Worm (Caenorhabditis elegans) whole organism, young adult: ENCODE results near the gene npr-24.

Source experiments
- D2030.7 ChIP-seq: fragments of 200-800 bp; sonication (Bioruptor generic); IDR thresholded peaks from 2 replicates; pipeline ENCODE4 v1.3.6; 2022; ENCODE audit warnings: missing genetic modification reagents, missing genetic modification characterization, missing compliant biosample characterization
- F10E7.11 ChIP-seq: sonication (generic microtip); optimal IDR thresholded peaks from 2 replicates; lab custom pipeline; 2017; ENCODE audit warnings: mild to moderate bottlenecking, missing genetic modification characterization, moderate library complexity, missing compliant biosample characterization
- F22D6.2 ChIP-seq: sonication (generic microtip); optimal IDR thresholded peaks from 2 replicates; lab custom pipeline; 2016; ENCODE audit warnings: mild to moderate bottlenecking, missing genetic modification characterization, missing compliant biosample characterization
- F23B12.7 ChIP-seq: sonication (generic microtip); optimal IDR thresholded peaks from 2 replicates; lab custom pipeline; 2017; ENCODE audit warnings: missing genetic modification characterization, mild to moderate bottlenecking, missing compliant biosample characterization, antibody characterized with exemption, moderate library complexity; ENCODE audit not compliant: insufficient read depth
- F33H1.4 ChIP-seq: fragments of 200-800 bp; sonication (Bioruptor generic); IDR thresholded peaks from 2 replicates; pipeline ENCODE4 v1.3.6; 2022; ENCODE audit warnings: missing genetic modification reagents, missing genetic modification characterization, missing compliant biosample characterization
- F37B4.10 ChIP-seq: fragments of 200-800 bp; sonication (Bioruptor generic); IDR thresholded peaks from 2 replicates; pipeline ENCODE4 v1.3.6; 2022; ENCODE audit warnings: missing genetic modification characterization, missing compliant biosample characterization
- F55B11.4 ChIP-seq: sonication (generic microtip); optimal IDR thresholded peaks from 2 replicates; lab custom pipeline; 2016; ENCODE audit warnings: missing compliant biosample characterization, missing genetic modification characterization, borderline replicate concordance; ENCODE audit not compliant: insufficient read depth
- ZK185.1 ChIP-seq: sonication (generic microtip); optimal IDR thresholded peaks from 2 replicates; lab custom pipeline; 2016; ENCODE audit warnings: mild to moderate bottlenecking, missing genetic modification characterization, missing compliant biosample characterization; ENCODE audit not compliant: poor library complexity, severe bottlenecking
- aptf-2 ChIP-seq: fragments of 200-800 bp; sonication (Bioruptor generic); conservative IDR thresholded peaks from 2 replicates; pipeline ENCODE4 v1.3.6; 2022; ENCODE audit warnings: missing genetic modification reagents, missing genetic modification characterization, missing compliant biosample characterization
- cebp-1 ChIP-seq, 2 experiments: fragments of 200-800 bp in 1 of 2; sonication (Bioruptor generic) in 1 of 2; sonication (generic microtip) in 1 of 2; IDR thresholded peaks in 1 of 2; optimal IDR thresholded peaks in 1 of 2; 2 replicates each; pipeline versions ENCODE4 v1.3.6 to Lab custom; 2017 to 2022; ENCODE audit warnings: missing compliant biosample characterization in 2 of 2, missing genetic modification characterization in 2 of 2, mild to moderate bottlenecking in 1 of 2, missing genetic modification reagents in 1 of 2, moderate library complexity in 1 of 2
- die-1 ChIP-seq: sonication (generic microtip); optimal IDR thresholded peaks from 2 replicates; lab custom pipeline; 2016; ENCODE audit warnings: missing genotype, mild to moderate bottlenecking, missing genetic modification characterization, missing compliant biosample characterization
- dpff-1 ChIP-seq: sonication (generic microtip); optimal IDR thresholded peaks from 2 replicates; lab custom pipeline; 2017; ENCODE audit warnings: mild to moderate bottlenecking, missing genetic modification characterization, missing compliant biosample characterization
- egl-18 ChIP-seq: fragments of 200-800 bp; sonication (Bioruptor generic); IDR thresholded peaks from 2 replicates; pipeline ENCODE4 v1.3.6; 2022; ENCODE audit warnings: missing genetic modification reagents, missing genetic modification characterization, missing compliant biosample characterization
- ets-4 ChIP-seq: fragments of 200-800 bp; sonication (Bioruptor generic); optimal IDR thresholded peaks from 2 replicates; lab custom pipeline; 2018; ENCODE audit warnings: mild to moderate bottlenecking, missing genetic modification characterization, missing compliant biosample characterization
- him-1 ChIP-seq: sonication (generic microtip); optimal IDR thresholded peaks from 2 replicates; lab custom pipeline; 2016; ENCODE audit warnings: missing genotype, missing genetic modification reagents, missing genetic modification characterization, missing compliant biosample characterization
- lag-1 ChIP-seq: fragments of 200-800 bp; sonication (Bioruptor generic); IDR thresholded peaks from 2 replicates; pipeline ENCODE4 v1.3.6; 2022; ENCODE audit warnings: missing genetic modification reagents, missing genetic modification characterization, missing compliant biosample characterization
- lin-35 ChIP-seq, 3 experiments: fragments of 150-350 bp in 2 of 3; sonication (generic microtip) in 1 of 3; optimal IDR thresholded peaks; 2 replicates each; lab custom pipeline; 2014 to 2018; ENCODE audit warnings: missing biosample characterization in 3 of 3, missing genetic modification characterization in 3 of 3, missing genetic modification reagents in 3 of 3
- lin-40 ChIP-seq: sonication (generic microtip); optimal IDR thresholded peaks from 2 replicates; lab custom pipeline; 2016; ENCODE audit warnings: missing genetic modification characterization, mild to moderate bottlenecking, missing compliant biosample characterization, missing genotype, missing genetic modification reagents
- lsy-27 ChIP-seq: sonication (generic microtip); optimal IDR thresholded peaks from 2 replicates; lab custom pipeline; 2017; ENCODE audit warnings: missing genetic modification characterization, mild to moderate bottlenecking, missing compliant biosample characterization, antibody characterized with exemption, missing genotype, borderline replicate concordance; ENCODE audit not compliant: insufficient read depth
- madf-8 ChIP-seq: fragments of 200-800 bp; sonication (Bioruptor generic); conservative IDR thresholded peaks from 2 replicates; pipeline ENCODE4 v1.3.6; 2022; ENCODE audit warnings: missing genetic modification reagents, missing genetic modification characterization, missing compliant biosample characterization
- mes-4 ChIP-seq: sonication (generic microtip); optimal IDR thresholded peaks from 2 replicates; lab custom pipeline; 2016; ENCODE audit warnings: missing genotype, missing genetic modification characterization, missing compliant biosample characterization
- mxl-1 ChIP-seq: sonication (generic microtip); optimal IDR thresholded peaks from 2 replicates; lab custom pipeline; 2016; ENCODE audit warnings: missing genetic modification characterization, missing compliant biosample characterization
- nhr-120 ChIP-seq: fragments of 200-800 bp; sonication (Bioruptor generic); IDR thresholded peaks from 2 replicates; pipeline ENCODE4 v1.3.6; 2022; ENCODE audit warnings: missing genetic modification characterization, missing compliant biosample characterization
- nhr-90 ChIP-seq: sonication (generic microtip); optimal IDR thresholded peaks from 2 replicates; lab custom pipeline; 2016; ENCODE audit warnings: missing genotype, mild to moderate bottlenecking, missing genetic modification characterization, missing compliant biosample characterization
- rec-8 ChIP-seq, 2 experiments: sonication (generic microtip); optimal IDR thresholded peaks; 2 replicates each; lab custom pipeline; 2016; ENCODE audit warnings: mild to moderate bottlenecking in 2 of 2, missing genetic modification characterization in 2 of 2, missing genetic modification reagents in 2 of 2, missing genotype in 2 of 2, missing biosample characterization in 1 of 2, missing compliant biosample characterization in 1 of 2, moderate library complexity in 1 of 2
- rpc-1 ChIP-seq, 2 experiments: fragments of 150-350 bp in 1 of 2; sonication (generic microtip) in 1 of 2; optimal IDR thresholded peaks; 2 replicates each; lab custom pipeline; 2014 to 2018; ENCODE audit warnings: missing biosample characterization in 1 of 2, missing genetic modification characterization in 1 of 2, missing genetic modification reagents in 1 of 2, missing genotype in 1 of 2
- snpc-4 ChIP-seq, 5 experiments: fragments of 150-350 bp in 1 of 5; sonication (generic microtip) in 4 of 5; optimal IDR thresholded peaks; 2 replicates each; lab custom pipeline; 2014 to 2018; ENCODE audit warnings: missing genetic modification characterization in 5 of 5, missing biosample characterization in 3 of 5, antibody characterized with exemption in 2 of 5, mild to moderate bottlenecking in 2 of 5, missing compliant biosample characterization in 2 of 5, missing genotype in 2 of 5, moderate library complexity in 2 of 5, missing genetic modification reagents in 1 of 5
- somi-1 ChIP-seq: fragments of 200-800 bp; sonication (Bioruptor generic); optimal IDR thresholded peaks from 2 replicates; lab custom pipeline; 2018; ENCODE audit warnings: mild to moderate bottlenecking, missing genetic modification characterization, missing compliant biosample characterization
- sptf-2 ChIP-seq: fragments of 200-800 bp; sonication (Bioruptor generic); optimal IDR thresholded peaks from 2 replicates; lab custom pipeline; 2018; ENCODE audit warnings: mild to moderate bottlenecking, missing genetic modification characterization, missing compliant biosample characterization
- tbp1 ChIP-seq: fragments of 200-800 bp; sonication (Bioruptor generic); optimal IDR thresholded peaks from 2 replicates; lab custom pipeline; 2018; ENCODE audit warnings: mild to moderate bottlenecking, missing genetic modification characterization, missing compliant biosample characterization
- unc-130 ChIP-seq: sonication (generic microtip); optimal IDR thresholded peaks from 2 replicates; lab custom pipeline; 2016; ENCODE audit warnings: missing genetic modification reagents, missing genetic modification characterization, missing compliant biosample characterization
- ztf-25 ChIP-seq: fragments of 200-800 bp; sonication (Bioruptor generic); IDR thresholded peaks from 2 replicates; pipeline ENCODE4 v1.3.6; 2022; ENCODE audit warnings: missing genetic modification reagents, missing genetic modification characterization, missing compliant biosample characterization

npr-24 gene

DNA sequence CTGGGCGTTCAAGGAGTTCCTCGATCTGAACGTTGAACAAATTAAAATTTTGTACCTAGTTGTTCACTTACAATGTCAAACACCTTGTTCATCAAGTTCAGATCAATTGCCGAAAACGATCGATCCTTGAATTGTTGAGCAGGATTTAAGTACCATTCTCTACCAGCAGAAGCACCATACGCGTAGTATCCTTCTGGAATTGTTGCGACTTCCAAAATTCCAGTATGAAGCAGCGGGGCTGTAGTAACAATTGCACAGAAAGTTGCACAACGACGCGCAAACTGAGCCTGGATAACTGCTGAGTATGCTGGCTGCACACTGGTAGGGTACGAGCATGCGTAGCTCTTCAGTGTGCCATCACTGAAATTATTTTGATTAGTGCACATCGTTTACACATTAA, 18.2 kb downstream of the npr-24 start:
- no peak for TF ChIP-seq mxl-1 (tag; lab: Kevin White, UChicago)
- no peak for TF ChIP-seq snpc-4 (GFP tag; optimal IDR thresholded peaks at IDR 0.05; lab: Kevin White, UChicago)
- TF ChIP-seq snpc-4 (tag; optimal IDR thresholded peaks at IDR 0.05; lab: Kevin White, UChicago), result no peak
- no peak for TF ChIP-seq F22D6.2 (tag; lab: Kevin White, UChicago)
- TF ChIP-seq lsy-27 (tag; lab: Kevin White, UChicago), result no peak
- TF ChIP-seq egl-18, result no peak
- no peak for TF ChIP-seq madf-8 (GFP tag; lab: Robert Waterston, UW)
- TF ChIP-seq F10E7.11, result no peak
- TF ChIP-seq mes-4, result no peak
- no peak for TF ChIP-seq unc-130 (GFP tag; lab: Kevin White, UChicago)
- TF ChIP-seq die-1 (tag; lab: Kevin White, UChicago), result no peak
- TF ChIP-seq D2030.7, result no peak
- TF ChIP-seq ZK185.1 (tag; lab: Kevin White, UChicago), result no peak
- no peak for TF ChIP-seq dpff-1 (tag; lab: Kevin White, UChicago)
- no peak for TF ChIP-seq ets-4 (GFP tag; lab: Kevin White, UChicago)
- no peak for TF ChIP-seq F23B12.7 (tag; lab: Kevin White, UChicago)
- TF ChIP-seq F33H1.4 (GFP tag; lab: Robert Waterston, UW), result no peak
- TF ChIP-seq rec-8 (tag; optimal IDR thresholded peaks at IDR 0.05; lab: Kevin White, UChicago), result no peak

DNA sequence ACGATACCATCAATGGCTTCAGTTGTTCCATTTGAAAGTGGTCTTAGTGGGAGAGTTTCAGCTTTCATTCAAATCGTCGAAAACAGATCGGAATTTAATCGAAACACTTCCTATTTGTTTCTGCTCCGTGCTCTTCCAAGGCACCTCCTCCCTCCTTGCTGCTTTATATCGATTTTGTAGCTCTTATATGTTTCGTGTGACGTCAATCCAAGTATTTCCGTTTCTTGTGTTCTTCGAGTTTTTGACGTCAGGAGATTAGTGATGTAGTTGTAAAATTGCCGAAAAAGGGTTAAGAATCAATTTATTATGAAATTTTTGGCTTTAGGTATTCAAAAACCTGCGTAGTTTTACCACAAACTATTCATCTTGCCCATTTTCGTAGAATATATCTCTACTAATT, 20.0 kb downstream of the npr-24 start, which contains the start of gene ZK54.3:
ZK54.3 (minus strand) TSS at position 391 of the 400 bp plus-strand sequence.
- no peak for TF ChIP-seq cebp-1 (GFP tag; IDR thresholded peaks at IDR 0.05; lab: Robert Waterston, UW)
- TF ChIP-seq cebp-1 (tag; optimal IDR thresholded peaks at IDR 0.05; lab: Kevin White, UChicago), result peak; percentile 38
- TF ChIP-seq somi-1, result no peak
- TF ChIP-seq nhr-120 (GFP tag; lab: Robert Waterston, UW), result no peak
- peak; percentile 32 for TF ChIP-seq lin-40
- TF ChIP-seq ztf-25 (GFP tag; lab: Robert Waterston, UW), result no peak

DNA sequence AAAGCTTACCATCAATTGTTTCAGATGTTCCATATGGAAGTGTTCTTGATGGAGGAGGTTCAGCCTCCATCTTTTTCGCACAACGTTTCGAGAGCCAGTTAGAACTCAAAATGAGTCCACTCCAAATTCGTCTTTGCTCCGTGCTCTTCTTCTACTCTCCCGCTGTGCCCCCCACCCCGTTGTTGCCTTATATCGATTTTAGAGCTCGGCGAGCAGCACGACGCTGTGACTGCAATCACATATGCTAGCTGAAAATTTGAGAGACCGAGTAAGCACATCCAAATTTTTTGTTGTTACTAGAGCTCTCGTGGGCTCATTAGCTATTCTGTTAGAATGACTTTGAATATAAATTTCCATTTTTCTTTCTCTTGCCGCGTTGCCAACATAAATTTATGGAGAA, 21.8 kb downstream of the npr-24 start, which contains the start of gene slc-17.1:
slc-17.1 (minus strand) TSS at position 101 of the 400 bp plus-strand sequence.
- TF ChIP-seq rpc-1 (optimal IDR thresholded peaks at IDR 0.05; lab: Kevin White, UChicago) (no peak), rpc-1 (tag; optimal IDR thresholded peaks at IDR 0.05; lab: Kevin White, UChicago) (no peak), lag-1 (GFP tag; lab: Robert Waterston, UW) (0 out of 2 replicates have a peak, but pooled peaks have one; percentile 28), die-1 (tag; lab: Kevin White, UChicago) (no peak)
- TF ChIP-seq, all 124 proteins: peak for 1

DNA sequence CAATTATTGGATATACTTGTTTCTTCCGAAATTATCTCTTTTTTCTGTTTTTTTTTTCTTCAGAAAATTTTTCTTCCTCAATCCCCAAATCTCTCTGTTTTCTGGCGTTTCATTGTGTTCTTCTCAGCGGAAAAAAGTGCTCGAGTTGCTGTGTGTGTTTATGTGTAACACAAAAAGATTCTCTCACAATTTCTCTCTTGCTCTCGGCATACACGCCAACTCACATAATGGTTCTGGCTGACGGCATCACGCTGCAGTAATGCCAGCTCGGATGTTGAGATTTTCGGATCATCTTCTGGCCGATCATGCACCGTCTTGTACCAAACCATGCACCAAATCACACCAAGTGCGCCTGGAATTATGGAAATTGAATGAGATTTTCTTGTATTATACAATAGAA, 24.7 kb downstream of the npr-24 start:
- TF ChIP-seq lin-35 (GFP tag; optimal IDR thresholded peaks at IDR 0.05; lab: Kevin White, UChicago), result no peak
- no peak for TF ChIP-seq F37B4.10
- no peak for TF ChIP-seq cebp-1 (GFP tag; IDR thresholded peaks at IDR 0.05; lab: Robert Waterston, UW)
- no peak for TF ChIP-seq cebp-1 (tag; optimal IDR thresholded peaks at IDR 0.05; lab: Kevin White, UChicago)
- no peak for TF ChIP-seq dpff-1 (tag; lab: Kevin White, UChicago)
- no peak for TF ChIP-seq sptf-2 (GFP tag; lab: Kevin White, UChicago)
- no peak for TF ChIP-seq tbp1 (GFP tag; lab: Kevin White, UChicago)
- TF ChIP-seq nhr-90 (tag; lab: Kevin White, UChicago), result no peak
- no peak for TF ChIP-seq F55B11.4 (tag; lab: Kevin White, UChicago)
- TF ChIP-seq him-1 (tag; lab: Kevin White, UChicago), result no peak
- no peak for TF ChIP-seq aptf-2 (GFP tag; lab: Robert Waterston, UW)
